Fruit fly (Drosophila melanogaster) whole organism, prepupa: ENCODE measurements around the gene CG45603.

Experiments used
- Blimp-1 ChIP-seq: fragments of 200-800 bp; sonication (Bioruptor generic); optimal IDR thresholded peaks from 3 replicates; lab custom pipeline; 2017; ENCODE audit warnings: missing biosample characterization, missing genetic modification characterization, mild to moderate bottlenecking, moderate library complexity, missing genetic modification reagents
- CG10631 ChIP-seq: fragments of 200-800 bp; sonication (Bioruptor generic); optimal IDR thresholded peaks from 2 replicates; lab custom pipeline; 2016; ENCODE audit warnings: missing biosample characterization, missing genetic modification characterization
- CG11294 ChIP-seq: fragments of 200-800 bp; sonication (Bioruptor generic); IDR thresholded peaks from 2 replicates; pipeline ENCODE4 v1.3.6; 2022; ENCODE audit warnings: missing biosample characterization, missing genetic modification characterization
- CG11762 ChIP-seq: fragments of 200-800 bp; sonication (Bioruptor generic); optimal IDR thresholded peaks from 3 replicates; lab custom pipeline; 2016; ENCODE audit warnings: missing biosample characterization, missing genetic modification characterization; ENCODE audit not compliant: insufficient read depth
- CG11902 ChIP-seq: fragments of 200-800 bp; sonication (Bioruptor generic); optimal IDR thresholded peaks from 3 replicates; lab custom pipeline; 2016; ENCODE audit warnings: missing biosample characterization, missing genetic modification characterization
- CG15336 ChIP-seq: fragments of 200-800 bp; sonication (Bioruptor generic); IDR thresholded peaks from 2 replicates; pipeline ENCODE4 v1.3.6; 2022; ENCODE audit warnings: missing biosample characterization, missing genetic modification characterization
- CG1621 ChIP-seq: fragments of 200-800 bp; sonication (Bioruptor generic); optimal IDR thresholded peaks from 3 replicates; lab custom pipeline; 2018; ENCODE audit warnings: missing biosample characterization, mild to moderate bottlenecking, missing genetic modification characterization
- CG3032 ChIP-seq: fragments of 200-800 bp; optimal IDR thresholded peaks from 2 replicates; lab custom pipeline; 2019; ENCODE audit warnings: missing biosample characterization, mild to moderate bottlenecking, missing genetic modification characterization, moderate library complexity
- CG31627 ChIP-seq: fragments of 200-800 bp; sonication (Bioruptor generic); optimal IDR thresholded peaks from 3 replicates; lab custom pipeline; 2016; ENCODE audit warnings: missing biosample characterization, missing genetic modification characterization
- CG32006 ChIP-seq: fragments of 200-800 bp; sonication (Bioruptor generic); optimal IDR thresholded peaks from 3 replicates; lab custom pipeline; 2017; ENCODE audit warnings: missing biosample characterization, mild to moderate bottlenecking, missing genetic modification characterization
- CG34406 ChIP-seq: fragments of 200-800 bp; sonication (Bioruptor generic); optimal IDR thresholded peaks from 3 replicates; lab custom pipeline; 2016; ENCODE audit warnings: missing biosample characterization, missing genetic modification characterization
- CG3919 ChIP-seq: fragments of 200-800 bp; sonication (Bioruptor generic); optimal IDR thresholded peaks from 3 replicates; lab custom pipeline; 2016; ENCODE audit warnings: missing biosample characterization, missing genetic modification characterization
- CG4318 ChIP-seq: fragments of 200-800 bp; sonication (Bioruptor generic); optimal IDR thresholded peaks from 3 replicates; lab custom pipeline; 2017; ENCODE audit warnings: missing biosample characterization, mild to moderate bottlenecking, missing genetic modification characterization
- CG6163 ChIP-seq: fragments of 200-800 bp; sonication (Bioruptor generic); IDR thresholded peaks from 3 replicates; pipeline ENCODE4 v1.3.6; 2022; ENCODE audit warnings: missing biosample characterization, missing genetic modification characterization
- CG6276 ChIP-seq: fragments of 200-800 bp; sonication (Bioruptor generic); optimal IDR thresholded peaks from 2 replicates; lab custom pipeline; 2017; ENCODE audit warnings: missing biosample characterization, mild to moderate bottlenecking, missing genetic modification characterization
- CG6792 ChIP-seq: fragments of 200-800 bp; sonication (Bioruptor generic); optimal IDR thresholded peaks from 3 replicates; lab custom pipeline; 2016; ENCODE audit warnings: missing biosample characterization, missing genetic modification characterization
- CG6808 ChIP-seq: fragments of 200-800 bp; sonication (Bioruptor generic); optimal IDR thresholded peaks from 3 replicates; lab custom pipeline; 2017; ENCODE audit warnings: missing biosample characterization, missing genetic modification characterization, mild to moderate bottlenecking, moderate library complexity, missing genetic modification reagents
- CG6854 ChIP-seq: fragments of 200-800 bp; sonication (Bioruptor generic); optimal IDR thresholded peaks from 2 replicates; lab custom pipeline; 2017; ENCODE audit warnings: missing biosample characterization, mild to moderate bottlenecking, missing genetic modification characterization
- CG7368 ChIP-seq: fragments of 200-800 bp; sonication (Bioruptor generic); optimal IDR thresholded peaks from 3 replicates; lab custom pipeline; 2016; ENCODE audit warnings: missing biosample characterization, missing genetic modification characterization
- CG8119 ChIP-seq: fragments of 200-800 bp; sonication (Bioruptor generic); IDR thresholded peaks from 3 replicates; pipeline ENCODE4 v1.3.6; 2022; ENCODE audit warnings: missing biosample characterization, missing genetic modification characterization
- CG9139 ChIP-seq: fragments of 200-800 bp; sonication (Bioruptor generic); optimal IDR thresholded peaks from 3 replicates; lab custom pipeline; 2017; ENCODE audit warnings: missing biosample characterization, mild to moderate bottlenecking, missing genetic modification characterization
- Eip75B ChIP-seq: fragments of 200-800 bp; sonication (Bioruptor generic); optimal IDR thresholded peaks from 3 replicates; lab custom pipeline; 2016; ENCODE audit warnings: missing biosample characterization, missing genetic modification characterization
- Eip78C ChIP-seq: fragments of 200-800 bp; sonication (Bioruptor generic); peaks from one replicate; lab custom pipeline; 2016; ENCODE audit warnings: missing biosample characterization, missing genetic modification characterization
- Eip93F ChIP-seq: fragments of 200-800 bp; sonication (Bioruptor generic); optimal IDR thresholded peaks from 2 replicates; lab custom pipeline; 2016; ENCODE audit warnings: missing biosample characterization, mild to moderate bottlenecking, missing genetic modification characterization
- Ets21C ChIP-seq: fragments of 200-800 bp; sonication (Bioruptor generic); optimal IDR thresholded peaks from 3 replicates; lab custom pipeline; 2016; ENCODE audit warnings: missing biosample characterization, missing genetic modification characterization
- Ets96B ChIP-seq: fragments of 200-800 bp; optimal IDR thresholded peaks from 2 replicates; lab custom pipeline; 2019; ENCODE audit warnings: missing biosample characterization, mild to moderate bottlenecking, missing genetic modification characterization, moderate library complexity
- Hr38 ChIP-seq: sonication (Bioruptor generic); optimal IDR thresholded peaks from 2 replicates; lab custom pipeline; 2016; ENCODE audit warnings: missing biosample characterization, missing genetic modification characterization
- Hr4 ChIP-seq: fragments of 200-800 bp; sonication (Bioruptor generic); optimal IDR thresholded peaks from 3 replicates; lab custom pipeline; 2016; ENCODE audit warnings: missing biosample characterization, missing genetic modification characterization
- Lpt ChIP-seq: fragments of 200-800 bp; sonication (Bioruptor generic); optimal IDR thresholded peaks from 3 replicates; lab custom pipeline; 2016; ENCODE audit warnings: missing biosample characterization, missing genetic modification characterization
- Met ChIP-seq: fragments of 200-800 bp; sonication (Bioruptor generic); optimal IDR thresholded peaks from 3 replicates; lab custom pipeline; 2016; ENCODE audit warnings: missing biosample characterization, missing genetic modification characterization
- OdsH ChIP-seq: fragments of 200-800 bp; sonication (Bioruptor generic); optimal IDR thresholded peaks from 3 replicates; lab custom pipeline; 2016; ENCODE audit warnings: missing biosample characterization, missing genetic modification characterization
- Smox ChIP-seq: fragments of 200-800 bp; sonication (Bioruptor generic); optimal IDR thresholded peaks from 3 replicates; lab custom pipeline; 2016; ENCODE audit warnings: missing biosample characterization, missing genetic modification characterization
- Sox14 ChIP-seq: fragments of 200-800 bp; sonication (Bioruptor generic); optimal IDR thresholded peaks from 3 replicates; lab custom pipeline; 2016; ENCODE audit warnings: missing biosample characterization, missing genetic modification characterization
- Sox15 ChIP-seq: fragments of 200-800 bp; sonication (Bioruptor generic); optimal IDR thresholded peaks from 3 replicates; lab custom pipeline; 2016; ENCODE audit warnings: missing biosample characterization, missing genetic modification characterization
- achi ChIP-seq: fragments of 200-800 bp; sonication (Bioruptor generic); optimal IDR thresholded peaks from 3 replicates; lab custom pipeline; 2016; ENCODE audit warnings: missing biosample characterization, missing genetic modification characterization
- acj6 ChIP-seq: fragments of 200-800 bp; sonication (Bioruptor generic); optimal IDR thresholded peaks from 3 replicates; lab custom pipeline; 2016; ENCODE audit warnings: missing biosample characterization, missing genetic modification characterization
- dac ChIP-seq: fragments of 200-800 bp; sonication (Bioruptor generic); optimal IDR thresholded peaks from 2 replicates; lab custom pipeline; 2017; ENCODE audit warnings: missing biosample characterization, mild to moderate bottlenecking, missing genetic modification characterization
- dsx ChIP-seq: fragments of 200-800 bp; optimal IDR thresholded peaks from 3 replicates; lab custom pipeline; 2019; ENCODE audit warnings: missing biosample characterization, mild to moderate bottlenecking, missing genetic modification characterization, moderate library complexity; ENCODE audit not compliant: poor library complexity, severe bottlenecking
- eg ChIP-seq: fragments of 200-800 bp; sonication (Bioruptor generic); IDR thresholded peaks from 3 replicates; pipeline ENCODE4 v1.3.6; 2022; ENCODE audit warnings: missing biosample characterization, missing genetic modification characterization
- esn ChIP-seq: fragments of 200-800 bp; sonication (Bioruptor generic); optimal IDR thresholded peaks from 2 replicates; lab custom pipeline; 2016; ENCODE audit warnings: missing biosample characterization, mild to moderate bottlenecking, missing genetic modification characterization, moderate library complexity
- fd85E ChIP-seq: fragments of 200-800 bp; sonication (Bioruptor generic); optimal IDR thresholded peaks from 3 replicates; lab custom pipeline; 2016; ENCODE audit warnings: missing biosample characterization, missing genetic modification characterization
- lz ChIP-seq: fragments of 200-800 bp; sonication (Bioruptor generic); optimal IDR thresholded peaks from 3 replicates; lab custom pipeline; 2016; ENCODE audit warnings: missing biosample characterization, missing genetic modification characterization
- net ChIP-seq: fragments of 200-800 bp; sonication (Bioruptor generic); optimal IDR thresholded peaks from 3 replicates; lab custom pipeline; 2016; ENCODE audit warnings: missing biosample characterization, missing genetic modification characterization
- pdm3 ChIP-seq: fragments of 200-800 bp; sonication (Bioruptor generic); optimal IDR thresholded peaks from 3 replicates; lab custom pipeline; 2016; ENCODE audit warnings: missing biosample characterization, missing genetic modification characterization
- spab ChIP-seq: fragments of 200-800 bp; sonication (Bioruptor generic); optimal IDR thresholded peaks from 2 replicates; lab custom pipeline; 2017; ENCODE audit warnings: missing biosample characterization, mild to moderate bottlenecking, missing genetic modification characterization, missing genetic modification reagents
- ss ChIP-seq, 2 experiments: fragments of 200-800 bp; sonication (Bioruptor generic); optimal IDR thresholded peaks; 2 replicates in 1 of 2; 3 replicates in 1 of 2; lab custom pipeline; 2017 to 2018; ENCODE audit warnings: mild to moderate bottlenecking in 2 of 2, missing biosample characterization in 2 of 2, missing genetic modification characterization in 2 of 2, moderate library complexity in 1 of 2
- svp ChIP-seq: fragments of 200-800 bp; sonication (Bioruptor generic); peaks from one replicate; lab custom pipeline; 2016; ENCODE audit warnings: missing biosample characterization, missing genetic modification characterization
- topi ChIP-seq: fragments of 200-800 bp; sonication (Bioruptor generic); optimal IDR thresholded peaks from 3 replicates; lab custom pipeline; 2016; ENCODE audit warnings: missing biosample characterization, missing genetic modification characterization
- vri ChIP-seq: fragments of 200-800 bp; sonication (Bioruptor generic); optimal IDR thresholded peaks from 3 replicates; lab custom pipeline; 2016; ENCODE audit warnings: missing biosample characterization, mild to moderate bottlenecking, missing genetic modification characterization

CG45603 gene

DNA sequence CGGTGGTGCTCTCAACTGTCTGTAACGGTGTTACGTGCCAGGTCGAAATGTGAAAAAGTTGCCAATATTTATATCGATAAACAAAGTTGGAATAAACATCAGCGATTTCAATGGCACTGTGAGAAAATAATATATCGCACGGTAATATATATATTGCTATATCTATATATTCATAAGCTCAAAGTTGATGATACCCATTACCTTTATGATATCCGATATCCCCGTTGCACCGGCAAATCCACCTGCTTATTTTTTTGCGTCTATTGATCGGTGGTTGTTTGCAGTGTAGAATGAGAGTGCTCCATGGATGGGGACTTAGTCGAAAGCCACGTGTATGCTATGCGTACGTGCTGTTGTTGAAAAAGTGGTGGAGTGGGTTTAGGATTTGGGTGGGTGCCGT, 33.4 kb upstream of the CG45603 start (continued):
- TF ChIP-seq CG11762 (GFP tag; lab: Kevin White, UChicago): no peak
- peak; percentile 2 for TF ChIP-seq CG1621 (tag; lab: Kevin White, UChicago)
- TF ChIP-seq CG6163 (GFP tag; lab: Robert Waterston, UW): peak; percentile 54; the same call in 2 of the 3 replicates
- TF ChIP-seq Sox14 (GFP tag; lab: Kevin White, UChicago): peak; percentile 29
- TF ChIP-seq Smox (GFP tag; lab: Kevin White, UChicago): no peak
- TF ChIP-seq CG7368 (GFP tag; lab: Kevin White, UChicago): no peak
- TF ChIP-seq CG3919 (GFP tag; lab: Kevin White, UChicago): peak; percentile 21

dm6 chrX:12242375-12242774, 32.1 kb upstream of the CG45603 start:
- peak; percentile 8 for TF ChIP-seq CG3919 (GFP tag; lab: Kevin White, UChicago)
- TF ChIP-seq spab (GFP tag; lab: Kevin White, UChicago): no peak
- TF ChIP-seq CG32006 (GFP tag; lab: Kevin White, UChicago): peak; percentile 52
- no peak for TF ChIP-seq CG6792 (GFP tag; lab: Kevin White, UChicago)
- TF ChIP-seq CG10631: no peak
- TF ChIP-seq CG3032 (tag; lab: Kevin White, UChicago): peak; percentile 11
- TF ChIP-seq Eip75B (GFP tag; lab: Kevin White, UChicago): no peak
- peak in 1 of 2 experiments; percentile 13 for TF ChIP-seq ss (GFP tag; optimal IDR thresholded peaks at IDR 0.05; lab: Kevin White, UChicago)
- no peak for TF ChIP-seq CG6808 (GFP tag; lab: Kevin White, UChicago)
- no peak for TF ChIP-seq CG11902
- no peak for TF ChIP-seq Sox14 (GFP tag; lab: Kevin White, UChicago)
- TF ChIP-seq Ets21C (GFP tag; lab: Kevin White, UChicago): no peak
- no peak for TF ChIP-seq Eip93F
- no peak for TF ChIP-seq CG31627
- TF ChIP-seq Sox15 (GFP tag; lab: Kevin White, UChicago): no peak
- TF ChIP-seq CG6854 (GFP tag; lab: Kevin White, UChicago): no peak
- no peak for TF ChIP-seq Smox (GFP tag; lab: Kevin White, UChicago)
- TF ChIP-seq Eip78C (GFP tag; lab: Kevin White, UChicago): peak; percentile 67
- peak; percentile 18; the same call in 1 of the 3 replicates for TF ChIP-seq eg
- TF ChIP-seq CG11762 (GFP tag; lab: Kevin White, UChicago): no peak
- TF ChIP-seq pdm3: no peak
- peak; percentile 8 for TF ChIP-seq Lpt
- TF ChIP-seq fd85E (GFP tag; lab: Kevin White, UChicago): no peak
- no peak for TF ChIP-seq CG9139 (GFP tag; lab: Kevin White, UChicago)
- TF ChIP-seq svp (GFP tag; lab: Kevin White, UChicago): no peak
- TF ChIP-seq Ets96B (tag; lab: Kevin White, UChicago): peak; percentile 34
- TF ChIP-seq achi (GFP tag; lab: Kevin White, UChicago): peak; percentile 24
- no peak for TF ChIP-seq CG1621 (tag; lab: Kevin White, UChicago)
- TF ChIP-seq Hr38 (GFP tag; lab: Kevin White, UChicago): no peak
- peak; percentile 57; the same call in 2 of the 3 replicates for TF ChIP-seq CG8119
- no peak for TF ChIP-seq esn (GFP tag; lab: Kevin White, UChicago)
- peak; percentile 58 for TF ChIP-seq CG15336
- TF ChIP-seq CG6163 (GFP tag; lab: Robert Waterston, UW): peak; percentile 34; the same call in 1 of the 3 replicates
- no peak for TF ChIP-seq topi (GFP tag; lab: Kevin White, UChicago)
- no peak for TF ChIP-seq CG34406 (GFP tag; lab: Kevin White, UChicago)
- no peak for TF ChIP-seq Hr4
- peak; percentile 12 for TF ChIP-seq dsx (GFP tag; lab: Kevin White, UChicago)
- TF ChIP-seq acj6 (GFP tag; lab: Kevin White, UChicago): no peak
- no peak for TF ChIP-seq Met (GFP tag; lab: Kevin White, UChicago)
- peak; percentile 10 for TF ChIP-seq CG4318 (GFP tag; lab: Kevin White, UChicago)
- no peak for TF ChIP-seq lz (GFP tag; lab: Kevin White, UChicago)
- TF ChIP-seq net (GFP tag; lab: Kevin White, UChicago): no peak
- no peak for TF ChIP-seq vri
- TF ChIP-seq dac (GFP tag; lab: Kevin White, UChicago): no peak
- no peak for TF ChIP-seq CG11294 (GFP tag; lab: Robert Waterston, UW)
- no peak for TF ChIP-seq Blimp-1 (GFP tag; lab: Kevin White, UChicago)
- TF ChIP-seq CG6276 (GFP tag; lab: Kevin White, UChicago): no peak
- peak; percentile 26 for TF ChIP-seq OdsH (GFP tag; lab: Kevin White, UChicago)
